Worm (Caenorhabditis elegans): Measurements from ENCODE around the gene cah-2.

- TF ChIP-seq ama-1 (optimal IDR thresholded peaks at IDR 0.05) = no peak
- no peak for TF ChIP-seq ztf-11 (tag; optimal IDR thresholded peaks at IDR 0.05)
- no peak for TF ChIP-seq dmd-4 (tag; optimal IDR thresholded peaks at IDR 0.05)
- peak; percentile 57 for TF ChIP-seq fos-1 (tag; optimal IDR thresholded peaks at IDR 0.05)
- TF ChIP-seq nhr-21 (tag; optimal IDR thresholded peaks at IDR 0.05) = no peak
These were observed 25.7 kb downstream of the cah-2 start, which contains the start of gene D1022.4 for ce11 chrII:7457210-7457609.

Measured in whole organism, L2 larva.